Fruit fly (Drosophila melanogaster) whole organism, embryonic: ENCODE data around the gene ImpL1.

Experiments
- CG10654 ChIP-seq: fragments of 200-800 bp; sonication (Bioruptor generic); optimal IDR thresholded peaks from 2 replicates; lab custom pipeline; 2016; ENCODE audit warnings: missing biosample characterization, missing genetic modification characterization
- CG13287 ChIP-seq: fragments of 200-800 bp; sonication (Bioruptor generic); IDR thresholded peaks from 2 replicates; pipeline ENCODE4 v1.3.6; 2022; ENCODE audit warnings: missing biosample characterization, missing genetic modification characterization; ENCODE audit not compliant: partially characterized antibody
- CoRest ChIP-seq: fragments of 200-800 bp; sonication (Bioruptor generic); optimal IDR thresholded peaks from 3 replicates; lab custom pipeline; 2018; ENCODE audit warnings: missing biosample characterization, mild to moderate bottlenecking, missing genetic modification characterization, moderate library complexity
- Lhr ChIP-seq: fragments of 200-800 bp; sonication (Bioruptor generic); optimal IDR thresholded peaks from 3 replicates; lab custom pipeline; 2017; ENCODE audit warnings: mild to moderate bottlenecking, missing biosample characterization, missing genetic modification reagents, missing genetic modification characterization
- cato ChIP-seq: fragments of 200-800 bp; sonication (Bioruptor generic); optimal IDR thresholded peaks from 2 replicates; lab custom pipeline; 2016; ENCODE audit warnings: missing biosample characterization, missing genetic modification characterization, borderline replicate concordance
- ewg ChIP-seq: fragments of 200-800 bp; sonication (Bioruptor generic); optimal IDR thresholded peaks from 3 replicates; lab custom pipeline; 2017; ENCODE audit warnings: mild to moderate bottlenecking, missing biosample characterization, missing genetic modification reagents, missing genetic modification characterization
- lbe ChIP-seq: fragments of 200-800 bp; sonication (Bioruptor generic); optimal IDR thresholded peaks from 2 replicates; lab custom pipeline; 2016; ENCODE audit warnings: missing biosample characterization, mild to moderate bottlenecking, missing genetic modification characterization
- pho ChIP-seq: fragments of 200-800 bp; sonication (Bioruptor generic); optimal IDR thresholded peaks from 2 replicates; lab custom pipeline; 2016; ENCODE audit warnings: missing biosample characterization, missing genetic modification characterization
- ttk ChIP-seq: fragments of 200-800 bp; sonication (Bioruptor generic); IDR thresholded peaks from 2 replicates; pipeline ENCODE4 v2.1.2; 2022; ENCODE audit warnings: missing biosample characterization, missing genetic modification characterization

DNA sequence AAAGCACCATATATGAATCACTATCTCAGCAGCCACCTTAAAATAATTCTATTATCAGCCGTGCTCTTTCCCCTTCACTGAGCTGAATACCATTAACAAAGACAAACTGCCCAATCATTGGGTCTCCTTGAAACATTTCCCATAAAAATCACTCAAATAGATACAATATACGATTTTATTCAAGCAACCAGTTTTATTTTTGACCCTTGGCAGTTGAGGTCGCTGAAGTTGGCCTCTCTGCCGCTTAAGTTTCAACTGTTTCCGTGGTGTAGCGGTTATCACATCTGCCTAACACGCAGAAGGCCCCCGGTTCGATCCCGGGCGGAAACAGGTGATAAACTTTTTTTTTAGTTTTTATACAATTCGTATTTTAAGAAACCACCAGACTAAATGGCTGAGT is 50.2 kb downstream of the ImpL1 start:
- TF ChIP-seq CoRest (no peak), CG10654 (GFP tag; lab: Kevin White, UChicago) (no peak), CG13287 (no peak), cato (GFP tag; lab: Kevin White, UChicago) (no peak), lbe (no peak), ttk (GFP tag; lab: Robert Waterston, UW) (no peak), ewg (GFP tag; lab: Kevin White, UChicago) (no peak), pho (no peak), Lhr (GFP tag; lab: Kevin White, UChicago) (no peak)
